Fruit fly (Drosophila melanogaster) whole organism, wandering third instar larva: Measurements from ENCODE around the gene Hipk.

Source experiments
- Abd-B ChIP-seq: fragments of >200 bp; optimal IDR thresholded peaks from 2 replicates; lab custom pipeline; 2017; ENCODE audit warnings: missing biosample characterization, missing genetic modification characterization
- CG32264 ChIP-seq: fragments of 200-800 bp; sonication (Bioruptor generic); optimal IDR thresholded peaks from 2 replicates; lab custom pipeline; 2016; ENCODE audit warnings: missing biosample characterization, missing genetic modification characterization
- CG9705 ChIP-seq: fragments of 200-800 bp; sonication (Bioruptor generic); optimal IDR thresholded peaks from 2 replicates; lab custom pipeline; 2018; ENCODE audit warnings: missing biosample characterization, mild to moderate bottlenecking, missing genetic modification characterization
- CrebA ChIP-seq: fragments of 200-800 bp; sonication (Bioruptor generic); optimal IDR thresholded peaks from 2 replicates; lab custom pipeline; 2016; ENCODE audit warnings: missing biosample characterization, mild to moderate bottlenecking, missing genetic modification characterization, borderline replicate concordance
- Dfd ChIP-seq: fragments of >200 bp; optimal IDR thresholded peaks from 2 replicates; lab custom pipeline; 2017; ENCODE audit warnings: missing biosample characterization, missing genetic modification characterization
- Dif ChIP-seq: fragments of 200-275, 200-300 bp; sonication (Bioruptor generic); optimal IDR thresholded peaks from 2 replicates; lab custom pipeline; 2018; ENCODE audit warnings: missing biosample characterization, missing genetic modification characterization; ENCODE audit not compliant: partially characterized antibody
- GATAd ChIP-seq: sonication (Bioruptor generic); optimal IDR thresholded peaks from 2 replicates; lab custom pipeline; 2016; ENCODE audit warnings: missing biosample characterization, missing genetic modification characterization
- HLH106 ChIP-seq: fragments of 200-800 bp; optimal IDR thresholded peaks from 3 replicates; lab custom pipeline; 2019; ENCODE audit warnings: missing biosample characterization, mild to moderate bottlenecking, missing genetic modification characterization, moderate library complexity
- Hnf4 ChIP-seq: fragments of 200-800 bp; sonication (Bioruptor generic); optimal IDR thresholded peaks from 2 replicates; lab custom pipeline; 2016; ENCODE audit warnings: missing biosample characterization, mild to moderate bottlenecking, missing genetic modification characterization
- Hr78 ChIP-seq: fragments of >200 bp; optimal IDR thresholded peaks from 2 replicates; lab custom pipeline; 2017; ENCODE audit warnings: missing biosample characterization, missing genetic modification characterization
- Hr83 ChIP-seq: fragments of 200-300 bp; sonication (Bioruptor generic); optimal IDR thresholded peaks from 2 replicates; lab custom pipeline; 2016; ENCODE audit warnings: missing biosample characterization, mild to moderate bottlenecking, missing genetic modification characterization, moderate library complexity; ENCODE audit not compliant: poor library complexity, severe bottlenecking
- Jra ChIP-seq: sonication (Bioruptor generic); optimal IDR thresholded peaks from 2 replicates; lab custom pipeline; 2016; ENCODE audit warnings: missing biosample characterization, missing genetic modification characterization
- Mio ChIP-seq: sonication (Bioruptor generic); optimal IDR thresholded peaks from 2 replicates; lab custom pipeline; 2016; ENCODE audit warnings: missing biosample characterization, missing genetic modification characterization
- Myc ChIP-seq: fragments of >200 bp; optimal IDR thresholded peaks from 2 replicates; lab custom pipeline; 2017
- N ChIP-seq: fragments of >200 bp; optimal IDR thresholded peaks from 2 replicates; lab custom pipeline; 2018; ENCODE audit warnings: missing biosample characterization, missing external identifiers, missing genetic modification characterization
- OdsH ChIP-seq: fragments of 200-800 bp; sonication (Bioruptor generic); optimal IDR thresholded peaks from 2 replicates; lab custom pipeline; 2016; ENCODE audit warnings: missing biosample characterization, mild to moderate bottlenecking, missing genetic modification characterization
- Rel ChIP-seq, 2 experiments: fragments of 200-800 bp; sonication (Bioruptor generic) in 1 of 2; optimal IDR thresholded peaks; 2 replicates in 1 of 2; 3 replicates in 1 of 2; lab custom pipeline; 2016 to 2019; ENCODE audit warnings: mild to moderate bottlenecking in 2 of 2, missing biosample characterization in 2 of 2, missing genetic modification characterization in 2 of 2, moderate library complexity in 1 of 2
- Sp1 ChIP-seq: fragments of 200-800 bp; sonication (Bioruptor generic); optimal IDR thresholded peaks from 3 replicates; lab custom pipeline; 2019; ENCODE audit warnings: missing biosample characterization, mild to moderate bottlenecking, missing genetic modification characterization, moderate library complexity
- Vsx2 ChIP-seq: fragments of 200-300, 225-300 bp; sonication (Bioruptor generic); optimal IDR thresholded peaks from 2 replicates; lab custom pipeline; 2018; ENCODE audit warnings: missing biosample characterization, missing genetic modification characterization; ENCODE audit not compliant: partially characterized antibody
- br ChIP-seq: fragments of 200-800 bp; sonication (Bioruptor generic); optimal IDR thresholded peaks from 2 replicates; lab custom pipeline; 2016; ENCODE audit warnings: missing biosample characterization, missing genetic modification characterization
- brk ChIP-seq: fragments of 200-800 bp; sonication (Bioruptor generic); optimal IDR thresholded peaks from 2 replicates; lab custom pipeline; 2016; ENCODE audit warnings: missing biosample characterization, mild to moderate bottlenecking, missing genetic modification characterization
- dl ChIP-seq, 2 experiments: fragments of 175-275, 200-275 bp in 1 of 2; fragments of 200-275 bp in 1 of 2; sonication (Bioruptor generic); optimal IDR thresholded peaks; lab custom pipeline; 2018; ENCODE audit warnings: mild to moderate bottlenecking in 2 of 2, missing biosample characterization in 2 of 2, missing genetic modification characterization in 2 of 2, moderate library complexity in 2 of 2; ENCODE audit not compliant: partially characterized antibody in 2 of 2, insufficient read depth in 1 of 2
- dmrt93B ChIP-seq: fragments of 200-800 bp; sonication (Bioruptor generic); optimal IDR thresholded peaks from 2 replicates; lab custom pipeline; 2018; ENCODE audit warnings: missing biosample characterization, mild to moderate bottlenecking, missing genetic modification characterization
- dsf ChIP-seq: sonication (Bioruptor generic); optimal IDR thresholded peaks from 2 replicates; lab custom pipeline; 2016; ENCODE audit warnings: missing biosample characterization, missing genetic modification characterization, borderline replicate concordance
- ey ChIP-seq: fragments of 200-800 bp; sonication (Bioruptor generic); optimal IDR thresholded peaks from 2 replicates; lab custom pipeline; 2016; ENCODE audit warnings: missing biosample characterization, missing genetic modification characterization
- foxo ChIP-seq, 2 experiments: fragments of 200-800 bp; sonication (Bioruptor generic); optimal IDR thresholded peaks; 2 replicates in 1 of 2; 3 replicates in 1 of 2; lab custom pipeline; 2016 to 2017; ENCODE audit warnings: missing biosample characterization in 2 of 2, missing genetic modification characterization in 2 of 2
- fru ChIP-seq: fragments of 200-800 bp; sonication (Bioruptor generic); optimal IDR thresholded peaks from 3 replicates; lab custom pipeline; 2016; ENCODE audit warnings: missing biosample characterization, mild to moderate bottlenecking, missing genetic modification characterization
- h ChIP-seq: fragments of 200-800 bp; sonication (Bioruptor generic); optimal IDR thresholded peaks from 3 replicates; lab custom pipeline; 2016; ENCODE audit warnings: missing biosample characterization, mild to moderate bottlenecking, missing genetic modification characterization
- jim ChIP-seq: fragments of 175-275, 200-325 bp; sonication (Bioruptor generic); optimal IDR thresholded peaks from 2 replicates; lab custom pipeline; 2016; ENCODE audit warnings: missing biosample characterization, mild to moderate bottlenecking, missing genetic modification characterization
- lola ChIP-seq: fragments of >200 bp; optimal IDR thresholded peaks from 2 replicates; lab custom pipeline; 2017; ENCODE audit warnings: missing biosample characterization, missing genetic modification characterization
- pan ChIP-seq: fragments of >200 bp; optimal IDR thresholded peaks from 2 replicates; lab custom pipeline; 2017
- psq ChIP-seq: fragments of 200-800 bp; sonication (Bioruptor generic); optimal IDR thresholded peaks from 3 replicates; lab custom pipeline; 2017; ENCODE audit warnings: missing biosample characterization, mild to moderate bottlenecking, missing genetic modification characterization, moderate library complexity
- rgr ChIP-seq: fragments of 200-800 bp; sonication (Bioruptor generic); optimal IDR thresholded peaks from 3 replicates; lab custom pipeline; 2016; ENCODE audit warnings: missing biosample characterization, mild to moderate bottlenecking, missing genetic modification characterization
- sage ChIP-seq: fragments of 200-800 bp; sonication (Bioruptor generic); optimal IDR thresholded peaks from 2 replicates; lab custom pipeline; 2016; ENCODE audit warnings: missing biosample characterization, mild to moderate bottlenecking, missing genetic modification characterization
- sv ChIP-seq: fragments of 200-800 bp; sonication (Bioruptor generic); optimal IDR thresholded peaks from 3 replicates; lab custom pipeline; 2016; ENCODE audit warnings: missing biosample characterization, missing genetic modification characterization
- tai ChIP-seq: sonication (Bioruptor generic); optimal IDR thresholded peaks from 2 replicates; lab custom pipeline; 2016; ENCODE audit warnings: missing biosample characterization, missing genetic modification characterization
- usp ChIP-seq: fragments of >200 bp; optimal IDR thresholded peaks from 2 replicates; lab custom pipeline; 2017; ENCODE audit warnings: missing biosample characterization, missing genetic modification characterization
- woc ChIP-seq: sonication (Bioruptor generic); optimal IDR thresholded peaks from 2 replicates; lab custom pipeline; 2016; ENCODE audit warnings: missing biosample characterization, mild to moderate bottlenecking, missing genetic modification characterization

Hipk gene

dm6 chr3L:629353-629915 lies 86.6 kb downstream of the Hipk start:
- TF ChIP-seq sv (no peak), fru (GFP tag; lab: Kevin White, UChicago) (no peak), foxo (GFP tag; optimal IDR thresholded peaks at IDR 0.05; lab: Kevin White, UChicago) (no peak), sage (no peak), h (no peak), dmrt93B (GFP tag; lab: Kevin White, UChicago) (no peak), rgr (no peak), pan (lab: Kevin White, UChicago) (no peak), Hnf4 (GFP tag; lab: Kevin White, UChicago) (no peak)

dm6 chr3L:629916-630663 lies 87.2 kb downstream of the Hipk start:
- TF ChIP-seq CG32264 (GFP tag; lab: Kevin White, UChicago): no peak
- no peak for TF ChIP-seq Sp1
- peak; percentile 6 for TF ChIP-seq woc
- no peak for TF ChIP-seq GATAd
- TF ChIP-seq Rel (GFP tag; optimal IDR thresholded peaks at IDR 0.05; lab: Kevin White, UChicago): no peak
- TF ChIP-seq Rel (tag; optimal IDR thresholded peaks at IDR 0.05; lab: Kevin White, UChicago): no peak
- peak; percentile 38 for TF ChIP-seq fru (GFP tag; lab: Kevin White, UChicago)
- no peak for TF ChIP-seq dsf (GFP tag; lab: Kevin White, UChicago)
- TF ChIP-seq Vsx2 (GFP tag; lab: Kevin White, UChicago): no peak
- TF ChIP-seq foxo (GFP tag; optimal IDR thresholded peaks at IDR 0.05; lab: Kevin White, UChicago): peak in 1 of 2 experiments; percentile 39
- TF ChIP-seq OdsH: no peak
- TF ChIP-seq CG9705: no peak
- no peak for TF ChIP-seq dmrt93B (GFP tag; lab: Kevin White, UChicago)
- TF ChIP-seq Dif (GFP tag; lab: Kevin White, UChicago): no peak
- no peak for TF ChIP-seq Myc
- no peak for TF ChIP-seq tai (GFP tag; lab: Kevin White, UChicago)
- no peak for TF ChIP-seq Hnf4 (GFP tag; lab: Kevin White, UChicago)
- peak; percentile 23 for TF ChIP-seq ey
- TF ChIP-seq pan (lab: Kevin White, UChicago): no peak
- TF ChIP-seq Dfd (GFP tag; lab: Kevin White, UChicago): no peak
- peak; percentile 21 for TF ChIP-seq Hr83 (GFP tag; lab: Kevin White, UChicago)
- TF ChIP-seq Mio (GFP tag; lab: Kevin White, UChicago): no peak
- TF ChIP-seq Abd-B (GFP tag; lab: Kevin White, UChicago): no peak
- peak; percentile 12 for TF ChIP-seq HLH106 (tag; lab: Kevin White, UChicago)
- TF ChIP-seq Jra: no peak
- TF ChIP-seq lola (GFP tag; lab: Kevin White, UChicago): no peak
- peak in 1 of 2 experiments; percentile 23 for TF ChIP-seq dl (GFP tag; optimal IDR thresholded peaks at IDR 0.05; lab: Kevin White, UChicago; ENCODE audit: insufficient read depth in 1 of 2, partially characterized antibody in 2 of 2)
- no peak for TF ChIP-seq Hr78
- TF ChIP-seq N (GFP tag; lab: Kevin White, UChicago): no peak
- TF ChIP-seq sv: peak; percentile 44
- TF ChIP-seq rgr: peak; percentile 28
- no peak for TF ChIP-seq h
- no peak for TF ChIP-seq brk (GFP tag; lab: Kevin White, UChicago)
- TF ChIP-seq jim (GFP tag; lab: Kevin White, UChicago): no peak
- TF ChIP-seq br (GFP tag; lab: Kevin White, UChicago): no peak
- TF ChIP-seq sage: no peak
- no peak for TF ChIP-seq CrebA (GFP tag; lab: Kevin White, UChicago)
- TF ChIP-seq usp (GFP tag; lab: Kevin White, UChicago): no peak
- TF ChIP-seq psq: peak; percentile 4
- TF ChIP-seq, all 38 proteins: peak for 10
